Worm (Caenorhabditis elegans): Measurements from ENCODE around the gene nspc-16.

DNA sequence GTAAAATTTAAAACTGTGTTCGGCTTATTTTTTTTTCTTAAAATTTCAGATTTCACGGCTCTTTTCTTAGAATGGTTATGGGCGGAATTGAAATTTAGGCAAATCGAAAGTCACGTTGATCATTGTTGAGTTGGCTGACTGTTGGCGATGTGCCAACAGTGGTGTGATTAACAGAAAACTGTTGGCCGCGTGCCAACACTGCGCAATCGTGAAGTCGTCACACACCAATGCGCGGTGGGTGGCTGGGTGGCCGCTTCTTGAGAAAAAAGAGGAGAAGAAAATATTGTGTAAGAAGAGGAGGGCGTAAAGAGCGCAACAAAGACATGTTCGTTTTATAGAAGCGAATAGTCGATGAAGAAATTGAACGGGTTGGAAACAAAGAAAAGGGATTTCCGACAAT lies 32.3 kb upstream of the nspc-16 start:
- TF ChIP-seq F37B4.10 (GFP tag; IDR thresholded peaks at IDR 0.05) (no peak), madf-6 (GFP tag; IDR thresholded peaks at IDR 0.05) (no peak)

Measured in whole organism, young adult.